Fruit fly (Drosophila melanogaster): Measurements from ENCODE around the gene Met.

Gene Met

DNA sequence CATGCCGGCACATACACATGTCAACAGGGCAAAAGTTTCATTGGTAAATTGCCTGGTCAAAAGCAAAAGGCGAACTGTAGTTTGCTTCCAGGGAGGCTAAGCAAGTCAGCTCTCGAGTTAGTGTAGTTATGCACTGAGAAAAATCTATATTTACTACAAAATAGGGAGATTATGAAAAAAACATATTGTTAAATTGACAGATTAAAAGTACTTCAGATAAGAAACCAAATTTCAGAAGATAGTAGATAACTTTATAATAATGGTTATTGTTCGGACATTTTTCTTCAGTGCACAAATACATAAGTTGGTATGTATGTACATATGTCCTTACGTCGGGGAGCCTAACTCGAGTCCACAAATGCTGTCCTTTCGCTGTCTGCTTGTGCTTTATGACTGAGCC, 41.2 kb downstream of the Met start (continued):
- TF ChIP-seq Sin3A (optimal IDR thresholded peaks at IDR 0.05) (no peak), CG10462 (GFP tag; optimal IDR thresholded peaks at IDR 0.05) (no peak), CG5180 (GFP tag; optimal IDR thresholded peaks at IDR 0.05) (no peak), CG1602 (GFP tag; optimal IDR thresholded peaks at IDR 0.05) (peak; percentile 32), maf-S (GFP tag; optimal IDR thresholded peaks at IDR 0.05) (no peak), CG13424 (tag; optimal IDR thresholded peaks at IDR 0.05) (peak; percentile 65), jigr1 (GFP tag; IDR thresholded peaks at IDR 0.05) (no peak), Bdp1 (GFP tag; optimal IDR thresholded peaks at IDR 0.05) (no peak), CG18476 (GFP tag; optimal IDR thresholded peaks at IDR 0.05) (peak; percentile 25), CG10209 (GFP tag; optimal IDR thresholded peaks at IDR 0.05) (peak; percentile 40), Hmr (GFP tag; optimal IDR thresholded peaks at IDR 0.05) (peak; percentile 75), CG7372 (GFP tag; IDR thresholded peaks at IDR 0.05) (peak; percentile 31; the same call in 1 of the 2 replicates), Ravus (GFP tag; IDR thresholded peaks at IDR 0.05) (no peak), PHDP (tag; optimal IDR thresholded peaks at IDR 0.05) (peak; percentile 72), CG42726 (GFP tag; IDR thresholded peaks at IDR 0.05; ENCODE audit: partially characterized antibody) (no peak), MBD-R2 (GFP tag; IDR thresholded peaks at IDR 0.05) (no peak; the same call in 1 of the 2 replicates), HLH4C (GFP tag; IDR thresholded peaks at IDR 0.05; ENCODE audit: partially characterized antibody) (no peak), CG2129 (GFP tag; IDR thresholded peaks at IDR 0.05; ENCODE audit: partially characterized antibody) (no peak), fd3F (GFP tag; optimal IDR thresholded peaks at IDR 0.05) (peak; percentile 46), CG10959 (GFP tag; IDR thresholded peaks at IDR 0.05) (0 out of 2 replicates have a peak, but pooled peaks have one; percentile 30), bab2 (GFP tag; optimal IDR thresholded peaks at IDR 0.05) (peak; percentile 57), grn (GFP tag; optimal IDR thresholded peaks at IDR 0.05) (no peak), CG7556 (GFP tag; optimal IDR thresholded peaks at IDR 0.05) (peak; percentile 76), zen (tag; optimal IDR thresholded peaks at IDR 0.05) (peak; percentile 60), CG14014 (GFP tag; IDR thresholded peaks at IDR 0.05) (peak; percentile 51), kay (GFP tag; optimal IDR thresholded peaks at IDR 0.05) (no peak), dmrt99B (tag; optimal IDR thresholded peaks at IDR 0.05) (peak; percentile 78), CG12769 (tag; optimal IDR thresholded peaks at IDR 0.05) (peak; percentile 52), Pdp1 (GFP tag; optimal IDR thresholded peaks at IDR 0.05) (peak; percentile 42), CHES-1-like (GFP tag; optimal IDR thresholded peaks at IDR 0.05) (no peak), CG3726 (GFP tag; IDR thresholded peaks at IDR 0.05) (no peak), CG31365 (tag; optimal IDR thresholded peaks at IDR 0.05) (no peak), CG8281 (tag; optimal IDR thresholded peaks at IDR 0.05) (peak; percentile 2), Dfd (GFP tag; optimal IDR thresholded peaks at IDR 0.05) (no peak), eve (GFP tag; optimal IDR thresholded peaks at IDR 0.05) (peak in 1 of 2 experiments; percentile 79), CG7357 (GFP tag; IDR thresholded peaks at IDR 0.05) (no peak; the same call in 2 of the 3 replicates), Tbp (GFP tag; optimal IDR thresholded peaks at IDR 0.05) (no peak), CG16863 (GFP tag; optimal IDR thresholded peaks at IDR 0.05) (peak; percentile 19), bowl (GFP tag; IDR thresholded peaks at IDR 0.05) (no peak), CG16815 (GFP tag; optimal IDR thresholded peaks at IDR 0.05) (peak; percentile 21), Xrp1 (GFP tag; IDR thresholded peaks at IDR 0.05) (peak; percentile 71; the same call in 1 of the 2 replicates), pnt (GFP tag; optimal IDR thresholded peaks at IDR 0.05) (no peak), mirr (GFP tag; optimal IDR thresholded peaks at IDR 0.05) (peak; percentile 2), CG8478 (optimal IDR thresholded peaks at IDR 0.05) (no peak), jumu (GFP tag; optimal IDR thresholded peaks at IDR 0.05) (peak; percentile 30), vvl (GFP tag; IDR thresholded peaks at IDR 0.05) (peak; percentile 67), CG11398 (GFP tag; optimal IDR thresholded peaks at IDR 0.05) (no peak), CG1024 (GFP tag; IDR thresholded peaks at IDR 0.05) (no peak), ro (GFP tag; IDR thresholded peaks at IDR 0.05) (no peak), Blimp-1 (GFP tag; optimal IDR thresholded peaks at IDR 0.05) (peak; percentile 53), CG18619 (GFP tag; optimal IDR thresholded peaks at IDR 0.05) (no peak), Ptx1 (GFP tag; IDR thresholded peaks at IDR 0.05) (peak; percentile 51; the same call in 1 of the 2 replicates)
